Fruit fly (Drosophila melanogaster): ENCODE data around the gene MICU1.

MICU1 gene

DNA sequence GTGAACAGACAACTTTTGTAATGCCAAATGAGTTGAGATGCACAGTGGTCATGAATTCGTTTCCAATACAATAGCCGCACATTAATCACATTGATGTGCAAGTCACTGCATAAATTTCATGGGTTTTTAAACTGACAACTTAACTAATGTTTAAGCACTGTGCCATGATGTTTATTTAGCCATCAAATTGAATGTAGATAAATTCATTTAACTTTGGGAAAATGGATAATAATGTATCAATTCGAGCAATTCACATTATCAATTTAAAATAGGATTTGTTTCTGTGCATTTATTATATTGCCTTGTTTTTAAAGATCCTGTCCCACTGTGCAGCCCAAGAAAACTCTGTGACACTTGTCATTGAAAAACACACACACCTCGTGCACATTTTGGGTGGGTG lies 33.9 kb upstream of the MICU1 start (continued):
- TF ChIP-seq Lpt (GFP tag; optimal IDR thresholded peaks at IDR 0.05) (no peak), Mes4 (GFP tag; optimal IDR thresholded peaks at IDR 0.05) (peak; percentile 82), CkIIα-i1 (GFP tag; IDR thresholded peaks at IDR 0.05) (no peak), CG14014 (GFP tag; IDR thresholded peaks at IDR 0.05) (0 out of 2 replicates have a peak, but pooled peaks have one; percentile 55), CHES-1-like (GFP tag; optimal IDR thresholded peaks at IDR 0.05) (peak; percentile 47), CG4282 (GFP tag; optimal IDR thresholded peaks at IDR 0.05) (peak; percentile 35), lilli (GFP tag; optimal IDR thresholded peaks at IDR 0.05) (peak; percentile 3), vfl (GFP tag; optimal IDR thresholded peaks at IDR 0.05) (peak; percentile 1), sna (GFP tag; IDR thresholded peaks at IDR 0.05; ENCODE audit: partially characterized antibody) (no peak), z (GFP tag; IDR thresholded peaks at IDR 0.05) (no peak), hkb (optimal IDR thresholded peaks at IDR 0.05) (no peak), hkb (GFP tag; IDR thresholded peaks at IDR 0.05) (peak; percentile 82), CG6813 (GFP tag; optimal IDR thresholded peaks at IDR 0.05) (peak; percentile 59), B-H1 (GFP tag; IDR thresholded peaks at IDR 0.05) (no peak; the same call in 1 of the 3 replicates), Rfx (GFP tag; IDR thresholded peaks at IDR 0.05) (peak; percentile 41; the same call in 1 of the 2 replicates), aop (GFP tag; IDR thresholded peaks at IDR 0.05) (0 out of 2 replicates have a peak, but pooled peaks have one; percentile 45), Hmr (GFP tag; optimal IDR thresholded peaks at IDR 0.05) (peak; percentile 44), ssp (GFP tag; IDR thresholded peaks at IDR 0.05) (peak; percentile 57), CG6765 (GFP tag; optimal IDR thresholded peaks at IDR 0.05) (no peak), CG4404 (GFP tag; IDR thresholded peaks at IDR 0.05) (peak; percentile 61), CG15696 (tag; optimal IDR thresholded peaks at IDR 0.05) (peak; percentile 49), cwo (GFP tag; optimal IDR thresholded peaks at IDR 0.05) (peak; percentile 48), oc (tag; optimal IDR thresholded peaks at IDR 0.05) (peak; percentile 67), ken (GFP tag; IDR thresholded peaks at IDR 0.05) (peak; percentile 53; the same call in 1 of the 3 replicates), fd102C (GFP tag; optimal IDR thresholded peaks at IDR 0.05) (peak; percentile 55), CG2116 (GFP tag; optimal IDR thresholded peaks at IDR 0.05) (peak; percentile 17), CG7372 (GFP tag; IDR thresholded peaks at IDR 0.05) (peak; percentile 43; the same call in 1 of the 2 replicates), Dad (GFP tag; optimal IDR thresholded peaks at IDR 0.05) (peak; percentile 27), hth (optimal IDR thresholded peaks at IDR 0.05) (no peak), crp (GFP tag; optimal IDR thresholded peaks at IDR 0.05) (peak in 1 of 2 experiments; percentile 29), CG14667 (GFP tag; IDR thresholded peaks at IDR 0.05) (peak; percentile 55), CG34422 (GFP tag; IDR thresholded peaks at IDR 0.05) (peak; percentile 59; the same call in 1 of the 3 replicates), croc (GFP tag; conservative IDR thresholded peaks at IDR 0.05) (peak; percentile 37; the same call in 1 of the 3 replicates), Dbx (GFP tag; IDR thresholded peaks at IDR 0.05) (no peak), Dip2 (GFP tag; IDR thresholded peaks at IDR 0.05) (no peak; the same call in 1 of the 2 replicates), odd (GFP tag; optimal IDR thresholded peaks at IDR 0.05) (peak; percentile 72), CG4854 (GFP tag; optimal IDR thresholded peaks at IDR 0.05) (peak; percentile 23), zfh2 (GFP tag; optimal IDR thresholded peaks at IDR 0.05) (no peak), HmgD (GFP tag; optimal IDR thresholded peaks at IDR 0.05) (no peak), mld (GFP tag; IDR thresholded peaks at IDR 0.05; ENCODE audit: partially characterized antibody) (no peak), ap (GFP tag; IDR thresholded peaks at IDR 0.05) (peak; percentile 64; the same call in 1 of the 2 replicates), dmrt11E (tag; optimal IDR thresholded peaks at IDR 0.05) (peak; percentile 81), CG13287 (GFP tag; IDR thresholded peaks at IDR 0.05; ENCODE audit: partially characterized antibody) (no peak), tx (GFP tag; optimal IDR thresholded peaks at IDR 0.05) (peak; percentile 38), Mad (GFP tag; optimal IDR thresholded peaks at IDR 0.05) (peak; percentile 31), klu (GFP tag; IDR thresholded peaks at IDR 0.05) (no peak), dysf (GFP tag; IDR thresholded peaks at IDR 0.05) (peak; percentile 75), tgo (GFP tag; IDR thresholded peaks at IDR 0.05) (peak; percentile 82), CG2678 (tag; optimal IDR thresholded peaks at IDR 0.05) (peak; percentile 78), dm (GFP tag; optimal IDR thresholded peaks at IDR 0.05) (peak; percentile 32), schlank (tag; optimal IDR thresholded peaks at IDR 0.05) (no peak), fru (optimal IDR thresholded peaks at IDR 0.05) (no peak)
